Worm (Caenorhabditis elegans): ENCODE measurements around the gene ZK675.4.

Gene ZK675.4

ce11 chrII:7911015-7911414 is at the start of gene ZK675.4:
ZK675.4 (plus strand) TSS chrII:7911315.
- TF ChIP-seq ztf-29 (GFP tag; IDR thresholded peaks at IDR 0.05) (no peak), T22C8.4 (GFP tag; IDR thresholded peaks at IDR 0.05) (no peak), tab-1 (GFP tag; IDR thresholded peaks at IDR 0.05) (no peak), ref-1 (GFP tag; conservative IDR thresholded peaks at IDR 0.05) (no peak), klf-2 (GFP tag; conservative IDR thresholded peaks at IDR 0.05) (no peak), flt-1 (GFP tag; IDR thresholded peaks at IDR 0.05) (no peak), ztf-23 (GFP tag; IDR thresholded peaks at IDR 0.05) (no peak), med-1 (GFP tag; optimal IDR thresholded peaks at IDR 0.05; ENCODE audit: insufficient read depth) (no peak), cog-1 (tag; optimal IDR thresholded peaks at IDR 0.05) (no peak)

- no peak for TF ChIP-seq klf-2 (GFP tag; conservative IDR thresholded peaks at IDR 0.05)
- no peak for TF ChIP-seq ref-1 (GFP tag; conservative IDR thresholded peaks at IDR 0.05)
- TF ChIP-seq flt-1 (GFP tag; IDR thresholded peaks at IDR 0.05), result no peak
- TF ChIP-seq ztf-29 (GFP tag; IDR thresholded peaks at IDR 0.05), result no peak
- TF ChIP-seq T22C8.4 (GFP tag; IDR thresholded peaks at IDR 0.05), result no peak
- no peak for TF ChIP-seq med-1 (GFP tag; optimal IDR thresholded peaks at IDR 0.05; ENCODE audit: insufficient read depth)
- no peak for TF ChIP-seq cog-1 (tag; optimal IDR thresholded peaks at IDR 0.05)
- no peak for TF ChIP-seq tab-1 (GFP tag; IDR thresholded peaks at IDR 0.05)
- no peak for TF ChIP-seq ztf-23 (GFP tag; IDR thresholded peaks at IDR 0.05)
Observed at ce11 chrII:7863480-7864125, 47.5 kb upstream of the ZK675.4 start.

- TF ChIP-seq ref-1 (GFP tag; conservative IDR thresholded peaks at IDR 0.05) (no peak), med-1 (GFP tag; optimal IDR thresholded peaks at IDR 0.05; ENCODE audit: insufficient read depth) (no peak), cog-1 (tag; optimal IDR thresholded peaks at IDR 0.05) (no peak), klf-2 (GFP tag; conservative IDR thresholded peaks at IDR 0.05) (no peak), T22C8.4 (GFP tag; IDR thresholded peaks at IDR 0.05) (no peak), tab-1 (GFP tag; IDR thresholded peaks at IDR 0.05) (no peak), flt-1 (GFP tag; IDR thresholded peaks at IDR 0.05) (no peak), ztf-23 (GFP tag; IDR thresholded peaks at IDR 0.05) (no peak), ztf-29 (GFP tag; IDR thresholded peaks at IDR 0.05) (no peak)
Observed at ce11 chrII:7864207-7864606, 46.9 kb upstream of the ZK675.4 start, which contains the start of gene ostb-1. ostb-1 (plus strand) TSS chrII:7864507.

- TF ChIP-seq tab-1 (GFP tag; IDR thresholded peaks at IDR 0.05) (no peak), cog-1 (tag; optimal IDR thresholded peaks at IDR 0.05) (no peak), ztf-29 (GFP tag; IDR thresholded peaks at IDR 0.05) (no peak), ref-1 (GFP tag; conservative IDR thresholded peaks at IDR 0.05) (no peak)
Observed at ce11 chrII:7864892-7865291, 46.2 kb upstream of the ZK675.4 start.

- TF ChIP-seq klf-2 (GFP tag; conservative IDR thresholded peaks at IDR 0.05) (no peak), cog-1 (tag; optimal IDR thresholded peaks at IDR 0.05) (no peak), tab-1 (GFP tag; IDR thresholded peaks at IDR 0.05) (no peak), T22C8.4 (GFP tag; IDR thresholded peaks at IDR 0.05) (no peak)
Observed at ce11 chrII:7866081-7866480, 45.0 kb upstream of the ZK675.4 start.

- TF ChIP-seq ztf-23 (GFP tag; IDR thresholded peaks at IDR 0.05), result no peak
- TF ChIP-seq ztf-29 (GFP tag; IDR thresholded peaks at IDR 0.05), result no peak
- no peak for TF ChIP-seq cog-1 (tag; optimal IDR thresholded peaks at IDR 0.05)
- TF ChIP-seq ref-1 (GFP tag; conservative IDR thresholded peaks at IDR 0.05), result no peak
- no peak for TF ChIP-seq tab-1 (GFP tag; IDR thresholded peaks at IDR 0.05)
- no peak for TF ChIP-seq T22C8.4 (GFP tag; IDR thresholded peaks at IDR 0.05)
- no peak for TF ChIP-seq klf-2 (GFP tag; conservative IDR thresholded peaks at IDR 0.05)
Observed at ce11 chrII:7870062-7870461, 41.1 kb upstream of the ZK675.4 start, which contains the start of gene ztf-17. ztf-17 (minus strand) TSS chrII:7870162.

- TF ChIP-seq klf-2 (GFP tag; conservative IDR thresholded peaks at IDR 0.05) (no peak), flt-1 (GFP tag; IDR thresholded peaks at IDR 0.05) (0 out of 2 replicates have a peak, but pooled peaks have one; percentile 20)
Observed at ce11 chrII:7870632-7871031, 40.5 kb upstream of the ZK675.4 start.

- TF ChIP-seq cog-1 (tag; optimal IDR thresholded peaks at IDR 0.05), result no peak
- no peak for TF ChIP-seq flt-1 (GFP tag; IDR thresholded peaks at IDR 0.05)
- TF ChIP-seq tab-1 (GFP tag; IDR thresholded peaks at IDR 0.05), result no peak
- TF ChIP-seq med-1 (GFP tag; optimal IDR thresholded peaks at IDR 0.05; ENCODE audit: insufficient read depth), result no peak
- TF ChIP-seq ztf-23 (GFP tag; IDR thresholded peaks at IDR 0.05), result no peak
- TF ChIP-seq klf-2 (GFP tag; conservative IDR thresholded peaks at IDR 0.05), result no peak
- TF ChIP-seq ztf-29 (GFP tag; IDR thresholded peaks at IDR 0.05), result no peak
- TF ChIP-seq T22C8.4 (GFP tag; IDR thresholded peaks at IDR 0.05), result no peak
- TF ChIP-seq ref-1 (GFP tag; conservative IDR thresholded peaks at IDR 0.05), result no peak
Observed at ce11 chrII:7873843-7874372, 37.2 kb upstream of the ZK675.4 start, which contains the start of gene T01H3.3. T01H3.3 (minus strand) TSS chrII:7873893.

ce11 chrII:7877744-7878468 is 33.2 kb upstream of the ZK675.4 start, which contains the start of gene T01H3.2:
T01H3.2 (minus strand) TSS chrII:7877994.
- TF ChIP-seq ztf-23 (GFP tag; IDR thresholded peaks at IDR 0.05) (no peak), klf-2 (GFP tag; conservative IDR thresholded peaks at IDR 0.05) (no peak), flt-1 (GFP tag; IDR thresholded peaks at IDR 0.05) (no peak), ref-1 (GFP tag; conservative IDR thresholded peaks at IDR 0.05) (no peak), T22C8.4 (GFP tag; IDR thresholded peaks at IDR 0.05) (no peak), ztf-29 (GFP tag; IDR thresholded peaks at IDR 0.05) (no peak)

ce11 chrII:7879266-7879718 is 31.8 kb upstream of the ZK675.4 start, which contains the start of the genes vha-4 and T01H3.5:
vha-4 (minus strand) TSS chrII:7879316.
T01H3.5 (plus strand) TSS chrII:7879616.
- TF ChIP-seq T22C8.4 (GFP tag; IDR thresholded peaks at IDR 0.05) (no peak), med-1 (GFP tag; optimal IDR thresholded peaks at IDR 0.05; ENCODE audit: insufficient read depth) (no peak), ztf-23 (GFP tag; IDR thresholded peaks at IDR 0.05) (no peak)

All from whole organism, midembryonic.